In the genomic region with DNA sequence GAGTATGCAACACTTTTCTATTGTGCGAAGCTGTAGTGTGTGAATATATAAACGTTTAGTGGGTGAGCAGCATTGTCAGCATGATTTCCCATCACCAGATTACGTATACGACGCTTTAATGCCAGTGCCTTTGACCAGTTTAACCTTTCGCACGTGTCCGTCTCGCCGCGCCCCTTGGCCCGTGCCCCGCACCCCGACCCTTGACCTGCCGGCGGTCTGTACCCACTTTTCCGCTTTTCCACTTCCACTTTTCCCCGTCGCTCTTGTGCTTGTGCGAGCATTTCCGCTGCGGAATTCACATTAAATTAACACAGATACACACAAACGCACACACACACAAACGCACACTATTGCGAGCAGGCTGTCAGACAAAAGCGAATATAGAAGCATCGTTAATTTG, we compare ENCODE assay signal across 2 fruit fly cellular contexts.
TF ChIP-seq lines count a peak whose summit lies in the region.

No protein-coding gene starts in this region.

- TF ChIP-seq CTCF in whole organism, embryonic (GFP tag; optimal IDR thresholded peaks at IDR 0.05; lab: Kevin White, UChicago), result no peak

TF ChIP-seq in whole organism, embryonic, 481 proteins besides CTCF, POLR2A, EP300 and RAD21:
- TF ChIP-seq H2.0 (GFP tag; IDR thresholded peaks at IDR 0.05; lab: Robert Waterston, UW), result no peak
- TF ChIP-seq CG33213 (GFP tag; optimal IDR thresholded peaks at IDR 0.05; lab: Kevin White, UChicago), result no peak
- peak; percentile 64 for TF ChIP-seq abd-A (tag; optimal IDR thresholded peaks at IDR 0.05; lab: Kevin White, UChicago)
- TF ChIP-seq unc-4 (GFP tag; IDR thresholded peaks at IDR 0.05; lab: Robert Waterston, UW; ENCODE audit: partially characterized antibody), result no peak
- TF ChIP-seq ERR (GFP tag; optimal IDR thresholded peaks at IDR 0.05; lab: Kevin White, UChicago), result no peak
- TF ChIP-seq CG11695 (GFP tag; IDR thresholded peaks at IDR 0.05; lab: Robert Waterston, UW), result no peak
- TF ChIP-seq dati (GFP tag; IDR thresholded peaks at IDR 0.05; lab: Robert Waterston, UW), result no peak
- TF ChIP-seq Drgx (GFP tag; IDR thresholded peaks at IDR 0.05; lab: Robert Waterston, UW), result no peak
- TF ChIP-seq cwo (GFP tag; optimal IDR thresholded peaks at IDR 0.05; lab: Kevin White, UChicago), result peak; percentile 75
- TF ChIP-seq Fer2 (tag; optimal IDR thresholded peaks at IDR 0.05; lab: Kevin White, UChicago), result no peak
- no peak for TF ChIP-seq CG17612 (GFP tag; IDR thresholded peaks at IDR 0.05; lab: Robert Waterston, UW)
- no peak for TF ChIP-seq Ssrp (tag; optimal IDR thresholded peaks at IDR 0.05; lab: Kevin White, UChicago)
- peak; percentile 67 for TF ChIP-seq crol (GFP tag; IDR thresholded peaks at IDR 0.05; lab: Robert Waterston, UW)
- no peak for TF ChIP-seq Bdp1 (GFP tag; optimal IDR thresholded peaks at IDR 0.05; lab: Kevin White, UChicago)
- TF ChIP-seq Hmr (GFP tag; optimal IDR thresholded peaks at IDR 0.05; lab: Kevin White, UChicago), result no peak
- no peak for TF ChIP-seq CG13775 (GFP tag; optimal IDR thresholded peaks at IDR 0.05; lab: Kevin White, UChicago)
- 0 out of 2 replicates have a peak, but pooled peaks have one; percentile 9 for TF ChIP-seq sob (GFP tag; IDR thresholded peaks at IDR 0.05; lab: Robert Waterston, UW)
- no peak for TF ChIP-seq CG6791 (GFP tag; IDR thresholded peaks at IDR 0.05; lab: Robert Waterston, UW; ENCODE audit: partially characterized antibody)
- TF ChIP-seq insv (GFP tag; optimal IDR thresholded peaks at IDR 0.05; lab: Kevin White, UChicago), result no peak
- no peak for TF ChIP-seq GATAe (GFP tag; conservative IDR thresholded peaks at IDR 0.05; lab: Robert Waterston, UW)
- no peak for TF ChIP-seq CG18011 (GFP tag; optimal IDR thresholded peaks at IDR 0.05; lab: Kevin White, UChicago)
- TF ChIP-seq kay (GFP tag; optimal IDR thresholded peaks at IDR 0.05; lab: Kevin White, UChicago), result no peak
- TF ChIP-seq repo (GFP tag; optimal IDR thresholded peaks at IDR 0.05; lab: Kevin White, UChicago), result no peak
- no peak for TF ChIP-seq CG18599 (GFP tag; optimal IDR thresholded peaks at IDR 0.05; lab: Kevin White, UChicago)
- no peak for TF ChIP-seq Hmx (GFP tag; optimal IDR thresholded peaks at IDR 0.05; lab: Kevin White, UChicago)
- peak; percentile 53 for TF ChIP-seq Ets65A (GFP tag; lab: Kevin White, UChicago)
- peak; percentile 18 for TF ChIP-seq Hey (tag; optimal IDR thresholded peaks at IDR 0.05; lab: Kevin White, UChicago)
- peak; percentile 60 for TF ChIP-seq Med (GFP tag; lab: Kevin White, UChicago)
- no peak for TF ChIP-seq HLH3B (GFP tag; IDR thresholded peaks at IDR 0.05; lab: Robert Waterston, UW)

TF ChIP-seq in whole organism, wandering third instar larva, 38 proteins besides CTCF, POLR2A, EP300 and RAD21:
- peak; percentile 13 for TF ChIP-seq Dfd (GFP tag; optimal IDR thresholded peaks at IDR 0.05; lab: Kevin White, UChicago)
- no peak for TF ChIP-seq sv (GFP tag; optimal IDR thresholded peaks at IDR 0.05; lab: Kevin White, UChicago)
- no peak for TF ChIP-seq Hr78 (GFP tag; optimal IDR thresholded peaks at IDR 0.05; lab: Kevin White, UChicago)
- TF ChIP-seq lola (GFP tag; optimal IDR thresholded peaks at IDR 0.05; lab: Kevin White, UChicago), result no peak
